Worm (Caenorhabditis elegans): Measurements from ENCODE around the gene srx-87.

Gene srx-87

DNA sequence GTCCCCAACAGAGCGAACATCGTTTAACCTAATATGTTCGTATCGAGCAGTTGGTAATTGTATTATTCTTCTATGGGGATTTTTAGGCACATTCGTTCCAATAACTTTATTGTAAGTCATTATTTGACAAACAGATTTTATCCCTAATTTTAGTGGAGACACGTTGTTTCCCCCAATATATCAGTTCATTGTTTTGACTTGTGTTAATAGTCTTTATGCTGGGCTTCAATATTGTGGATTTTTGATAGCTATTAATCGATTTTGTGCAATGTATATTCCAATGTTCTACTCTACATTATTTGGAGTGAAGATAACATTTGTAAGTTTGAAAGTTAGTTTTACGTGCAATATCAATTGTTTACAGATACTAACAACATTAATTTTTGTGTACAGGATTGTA is 29.2 kb downstream of the srx-87 start:
- TF ChIP-seq F13C5.2 (tag; optimal IDR thresholded peaks at IDR 0.05) (no peak), ceh-13 (GFP tag; optimal IDR thresholded peaks at IDR 0.05) (no peak), ama-1 (optimal IDR thresholded peaks at IDR 0.05) (no peak), hmbx-1 (tag; optimal IDR thresholded peaks at IDR 0.05) (no peak), tbx-11 (GFP tag; IDR thresholded peaks at IDR 0.05) (no peak), scrt-1 (GFP tag; IDR thresholded peaks at IDR 0.05) (no peak), tra-4 (tag; optimal IDR thresholded peaks at IDR 0.05) (no peak), hnd-1 (tag; optimal IDR thresholded peaks at IDR 0.05) (no peak), hmg-4 (GFP tag; optimal IDR thresholded peaks at IDR 0.05) (no peak), aly-1 (tag; optimal IDR thresholded peaks at IDR 0.05) (no peak), sea-1 (GFP tag; conservative IDR thresholded peaks at IDR 0.05) (no peak), ceh-36 (tag; optimal IDR thresholded peaks at IDR 0.05) (no peak), ets-7 (tag; optimal IDR thresholded peaks at IDR 0.05) (no peak)

- TF ChIP-seq aly-1 (tag; optimal IDR thresholded peaks at IDR 0.05) (no peak), F13C5.2 (tag; optimal IDR thresholded peaks at IDR 0.05) (no peak), pes-1 (GFP tag; IDR thresholded peaks at IDR 0.05) (no peak)
Observed at ce11 chrV:11598807-11599206, 34.1 kb downstream of the srx-87 start, which contains the start of gene srx-84. Gene srx-84, plus strand, starts transcription at chrV:11599107.

ce11 chrV:11600800-11601199 is 36.1 kb downstream of the srx-87 start, which contains the start of gene F35B12.9:
Gene F35B12.9, plus strand, starts transcription at chrV:11601171.
- TF ChIP-seq flt-1 (GFP tag; IDR thresholded peaks at IDR 0.05) (no peak), ama-1 (optimal IDR thresholded peaks at IDR 0.05) (no peak), hnd-1 (tag; optimal IDR thresholded peaks at IDR 0.05) (no peak), B0310.2 (tag; optimal IDR thresholded peaks at IDR 0.05) (no peak), sea-1 (GFP tag; conservative IDR thresholded peaks at IDR 0.05) (no peak), hmg-4 (GFP tag; optimal IDR thresholded peaks at IDR 0.05) (no peak), aly-1 (tag; optimal IDR thresholded peaks at IDR 0.05) (no peak), tra-4 (tag; optimal IDR thresholded peaks at IDR 0.05) (no peak), tbx-37 (GFP tag; conservative IDR thresholded peaks at IDR 0.05) (no peak), F13C5.2 (tag; optimal IDR thresholded peaks at IDR 0.05) (no peak), ceh-13 (GFP tag; optimal IDR thresholded peaks at IDR 0.05) (no peak), scrt-1 (GFP tag; IDR thresholded peaks at IDR 0.05) (no peak)

ce11 chrV:11604484-11604883 is 39.8 kb downstream of the srx-87 start, which contains the start of gene dhs-20:
Gene dhs-20, minus strand, starts transcription at chrV:11604563.
- TF ChIP-seq B0310.2 (tag; optimal IDR thresholded peaks at IDR 0.05) (no peak), aly-1 (tag; optimal IDR thresholded peaks at IDR 0.05) (no peak), F13C5.2 (tag; optimal IDR thresholded peaks at IDR 0.05) (no peak), flt-1 (GFP tag; IDR thresholded peaks at IDR 0.05) (no peak), tra-4 (tag; optimal IDR thresholded peaks at IDR 0.05) (no peak), ceh-13 (GFP tag; optimal IDR thresholded peaks at IDR 0.05) (no peak), scrt-1 (GFP tag; IDR thresholded peaks at IDR 0.05) (no peak), tbx-11 (GFP tag; IDR thresholded peaks at IDR 0.05) (no peak), tbx-37 (GFP tag; conservative IDR thresholded peaks at IDR 0.05) (no peak), hmbx-1 (tag; optimal IDR thresholded peaks at IDR 0.05) (no peak), ama-1 (optimal IDR thresholded peaks at IDR 0.05) (no peak), ets-7 (tag; optimal IDR thresholded peaks at IDR 0.05) (no peak)

ce11 chrV:11605227-11605626 is 40.6 kb downstream of the srx-87 start:
- TF ChIP-seq tra-4 (tag; optimal IDR thresholded peaks at IDR 0.05) = no peak
- TF ChIP-seq ama-1 (optimal IDR thresholded peaks at IDR 0.05) = no peak
- TF ChIP-seq aly-1 (tag; optimal IDR thresholded peaks at IDR 0.05) = no peak
- TF ChIP-seq tbx-11 (GFP tag; IDR thresholded peaks at IDR 0.05) = no peak
- no peak for TF ChIP-seq flt-1 (GFP tag; IDR thresholded peaks at IDR 0.05)
- no peak for TF ChIP-seq hnd-1 (tag; optimal IDR thresholded peaks at IDR 0.05)
- TF ChIP-seq ceh-36 (tag; optimal IDR thresholded peaks at IDR 0.05) = no peak
- TF ChIP-seq B0310.2 (tag; optimal IDR thresholded peaks at IDR 0.05) = no peak
- no peak for TF ChIP-seq sea-1 (GFP tag; conservative IDR thresholded peaks at IDR 0.05)
- no peak for TF ChIP-seq ets-7 (tag; optimal IDR thresholded peaks at IDR 0.05)
- no peak for TF ChIP-seq tbx-37 (GFP tag; conservative IDR thresholded peaks at IDR 0.05)

- TF ChIP-seq sea-1 (GFP tag; conservative IDR thresholded peaks at IDR 0.05) (no peak), B0310.2 (tag; optimal IDR thresholded peaks at IDR 0.05) (no peak), tra-4 (tag; optimal IDR thresholded peaks at IDR 0.05) (no peak), ama-1 (optimal IDR thresholded peaks at IDR 0.05) (no peak), tbx-11 (GFP tag; IDR thresholded peaks at IDR 0.05) (no peak), hmg-4 (GFP tag; optimal IDR thresholded peaks at IDR 0.05) (no peak), tbx-37 (GFP tag; conservative IDR thresholded peaks at IDR 0.05) (no peak), ets-7 (tag; optimal IDR thresholded peaks at IDR 0.05) (no peak), ceh-36 (tag; optimal IDR thresholded peaks at IDR 0.05) (no peak), pes-1 (GFP tag; IDR thresholded peaks at IDR 0.05) (no peak), ceh-13 (GFP tag; optimal IDR thresholded peaks at IDR 0.05) (no peak), hmbx-1 (tag; optimal IDR thresholded peaks at IDR 0.05) (no peak), F13C5.2 (tag; optimal IDR thresholded peaks at IDR 0.05) (no peak), hnd-1 (tag; optimal IDR thresholded peaks at IDR 0.05) (no peak), scrt-1 (GFP tag; IDR thresholded peaks at IDR 0.05) (no peak), flt-1 (GFP tag; IDR thresholded peaks at IDR 0.05) (no peak)
Observed at ce11 chrV:11606424-11606823, 41.8 kb downstream of the srx-87 start, which contains the start of gene idpp-16. Gene idpp-16, minus strand, starts transcription at chrV:11606524.

ce11 chrV:11610049-11610448 is 45.4 kb downstream of the srx-87 start, which contains the start of gene piit-1:
Gene piit-1, minus strand, starts transcription at chrV:11610149.
- no peak for TF ChIP-seq scrt-1 (GFP tag; IDR thresholded peaks at IDR 0.05)
- TF ChIP-seq ama-1 (optimal IDR thresholded peaks at IDR 0.05) = no peak
- no peak for TF ChIP-seq flt-1 (GFP tag; IDR thresholded peaks at IDR 0.05)
- no peak for TF ChIP-seq tbx-37 (GFP tag; conservative IDR thresholded peaks at IDR 0.05)
- TF ChIP-seq ceh-36 (tag; optimal IDR thresholded peaks at IDR 0.05) = no peak
- TF ChIP-seq F13C5.2 (tag; optimal IDR thresholded peaks at IDR 0.05) = no peak
- no peak for TF ChIP-seq aly-1 (tag; optimal IDR thresholded peaks at IDR 0.05)
- no peak for TF ChIP-seq tbx-11 (GFP tag; IDR thresholded peaks at IDR 0.05)
- no peak for TF ChIP-seq hmbx-1 (tag; optimal IDR thresholded peaks at IDR 0.05)
- TF ChIP-seq ets-7 (tag; optimal IDR thresholded peaks at IDR 0.05) = no peak
- TF ChIP-seq ceh-13 (GFP tag; optimal IDR thresholded peaks at IDR 0.05) = no peak
- TF ChIP-seq pes-1 (GFP tag; IDR thresholded peaks at IDR 0.05) = no peak

All from whole organism, early embryonic.